Worm (Caenorhabditis elegans): ENCODE measurements around the gene Y42H9AR.1.

Y42H9AR.1 gene

ce11 chrIV:8152688-8153087 is 39.5 kb downstream of the Y42H9AR.1 start:
- TF ChIP-seq ttx-3 (tag; optimal IDR thresholded peaks at IDR 0.05) (no peak), pha-2 (tag; optimal IDR thresholded peaks at IDR 0.05) (no peak), hlh-13 (GFP tag; optimal IDR thresholded peaks at IDR 0.05) (no peak), unc-42 (tag; optimal IDR thresholded peaks at IDR 0.05) (no peak), npax-4 (tag; optimal IDR thresholded peaks at IDR 0.05) (no peak), lin-11 (tag; optimal IDR thresholded peaks at IDR 0.05) (no peak), dve-1 (tag; optimal IDR thresholded peaks at IDR 0.05) (no peak), ets-4 (tag; optimal IDR thresholded peaks at IDR 0.05) (no peak), nhr-232 (tag; optimal IDR thresholded peaks at IDR 0.05) (no peak), elt-2 (tag; optimal IDR thresholded peaks at IDR 0.05) (no peak), pat-9 (tag; optimal IDR thresholded peaks at IDR 0.05) (no peak), C38D4.7 (GFP tag; optimal IDR thresholded peaks at IDR 0.05) (no peak), sox-2 (GFP tag; IDR thresholded peaks at IDR 0.05) (no peak)

ce11 chrIV:8153163-8153562 is 40.0 kb downstream of the Y42H9AR.1 start:
- TF ChIP-seq hlh-6 (tag; optimal IDR thresholded peaks at IDR 0.05) (no peak), T23F11.4 (GFP tag; optimal IDR thresholded peaks at IDR 0.05) (no peak), Y22D7AL.16 (tag; optimal IDR thresholded peaks at IDR 0.05) (no peak), sox-2 (GFP tag; IDR thresholded peaks at IDR 0.05) (no peak), ttx-3 (tag; optimal IDR thresholded peaks at IDR 0.05) (no peak), ceh-45 (GFP tag; IDR thresholded peaks at IDR 0.05) (no peak), eyg-1 (tag; optimal IDR thresholded peaks at IDR 0.05) (no peak), odd-2 (tag; optimal IDR thresholded peaks at IDR 0.05) (no peak), tbx-7 (tag; optimal IDR thresholded peaks at IDR 0.05) (no peak), ref-2 (tag; optimal IDR thresholded peaks at IDR 0.05) (no peak), zip-5 (tag; optimal IDR thresholded peaks at IDR 0.05) (no peak), unc-86 (tag; optimal IDR thresholded peaks at IDR 0.05) (no peak), unc-3 (GFP tag; conservative IDR thresholded peaks at IDR 0.05) (no peak), unc-3 (tag; optimal IDR thresholded peaks at IDR 0.05) (no peak), lin-11 (tag; optimal IDR thresholded peaks at IDR 0.05) (no peak), elt-4 (tag; optimal IDR thresholded peaks at IDR 0.05) (no peak), hlh-15 (tag; optimal IDR thresholded peaks at IDR 0.05) (no peak), ceh-34 (tag; optimal IDR thresholded peaks at IDR 0.05) (no peak), ceh-2 (tag; optimal IDR thresholded peaks at IDR 0.05) (no peak)

- TF ChIP-seq ttx-3 (tag; optimal IDR thresholded peaks at IDR 0.05) (no peak), hlh-13 (GFP tag; optimal IDR thresholded peaks at IDR 0.05) (no peak), F13H6.1 (tag; optimal IDR thresholded peaks at IDR 0.05) (no peak), unc-3 (GFP tag; conservative IDR thresholded peaks at IDR 0.05) (no peak), unc-3 (tag; optimal IDR thresholded peaks at IDR 0.05) (no peak), hlh-8 (tag; optimal IDR thresholded peaks at IDR 0.05) (no peak), K09A11.1 (tag; optimal IDR thresholded peaks at IDR 0.05; ENCODE audit: insufficient read depth) (no peak), ref-2 (tag; optimal IDR thresholded peaks at IDR 0.05) (no peak), hlh-30 (tag; optimal IDR thresholded peaks at IDR 0.05; ENCODE audit: insufficient read depth) (no peak), elt-4 (tag; optimal IDR thresholded peaks at IDR 0.05) (no peak), sox-2 (GFP tag; IDR thresholded peaks at IDR 0.05) (no peak), ceh-6 (GFP tag; optimal IDR thresholded peaks at IDR 0.05) (no peak), ceh-34 (tag; optimal IDR thresholded peaks at IDR 0.05) (no peak), ceh-45 (GFP tag; IDR thresholded peaks at IDR 0.05) (no peak), ets-4 (tag; optimal IDR thresholded peaks at IDR 0.05) (no peak), che-1 (tag; optimal IDR thresholded peaks at IDR 0.05) (no peak)
Measured at ce11 chrIV:8154966-8155365, 41.8 kb downstream of the Y42H9AR.1 start.

ce11 chrIV:8157161-8157560 is 44.0 kb downstream of the Y42H9AR.1 start, which contains the start of gene B0218.5:
Gene B0218.5 (minus strand): TSS chrIV:8157261.
- TF ChIP-seq gmeb-2 (tag; optimal IDR thresholded peaks at IDR 0.05), result no peak
- no peak for TF ChIP-seq pat-9 (tag; optimal IDR thresholded peaks at IDR 0.05)
- TF ChIP-seq T23F11.4 (GFP tag; optimal IDR thresholded peaks at IDR 0.05), result no peak
- no peak for TF ChIP-seq pag-3 (tag; optimal IDR thresholded peaks at IDR 0.05; ENCODE audit: borderline replicate concordance)
- TF ChIP-seq ceh-45 (GFP tag; IDR thresholded peaks at IDR 0.05), result no peak
- no peak for TF ChIP-seq lin-11 (tag; optimal IDR thresholded peaks at IDR 0.05)
- no peak for TF ChIP-seq eyg-1 (tag; optimal IDR thresholded peaks at IDR 0.05)
- no peak for TF ChIP-seq nhr-232 (tag; optimal IDR thresholded peaks at IDR 0.05)
- TF ChIP-seq ref-2 (tag; optimal IDR thresholded peaks at IDR 0.05), result no peak

All from whole organism, late embryonic.